Fruit fly (Drosophila melanogaster) Kc167 (cell line): ENCODE data around the gene Alp9.

Experiments
- Myc ChIP-seq: fragments of >200 bp; optimal IDR thresholded peaks from 2 replicates; lab custom pipeline; 2017; ENCODE audit warnings: missing external identifiers
- Sin3A ChIP-seq: fragments of >200 bp; optimal IDR thresholded peaks from 2 replicates; lab custom pipeline; 2018; ENCODE audit warnings: missing external identifiers
- h ChIP-seq: fragments of >200 bp; optimal IDR thresholded peaks from 3 replicates; lab custom pipeline; 2018; ENCODE audit warnings: missing external identifiers
- insv ChIP-seq: fragments of >200 bp; optimal IDR thresholded peaks from 3 replicates; lab custom pipeline; 2018; ENCODE audit warnings: missing external identifiers
- psq ChIP-seq: fragments of >200 bp; optimal IDR thresholded peaks from 2 replicates; lab custom pipeline; 2017; ENCODE audit warnings: missing external identifiers
- ttk ChIP-seq: sonication (Bioruptor generic); optimal IDR thresholded peaks from 2 replicates; lab custom pipeline; 2017; ENCODE audit warnings: missing external identifiers

Alp9 gene

DNA sequence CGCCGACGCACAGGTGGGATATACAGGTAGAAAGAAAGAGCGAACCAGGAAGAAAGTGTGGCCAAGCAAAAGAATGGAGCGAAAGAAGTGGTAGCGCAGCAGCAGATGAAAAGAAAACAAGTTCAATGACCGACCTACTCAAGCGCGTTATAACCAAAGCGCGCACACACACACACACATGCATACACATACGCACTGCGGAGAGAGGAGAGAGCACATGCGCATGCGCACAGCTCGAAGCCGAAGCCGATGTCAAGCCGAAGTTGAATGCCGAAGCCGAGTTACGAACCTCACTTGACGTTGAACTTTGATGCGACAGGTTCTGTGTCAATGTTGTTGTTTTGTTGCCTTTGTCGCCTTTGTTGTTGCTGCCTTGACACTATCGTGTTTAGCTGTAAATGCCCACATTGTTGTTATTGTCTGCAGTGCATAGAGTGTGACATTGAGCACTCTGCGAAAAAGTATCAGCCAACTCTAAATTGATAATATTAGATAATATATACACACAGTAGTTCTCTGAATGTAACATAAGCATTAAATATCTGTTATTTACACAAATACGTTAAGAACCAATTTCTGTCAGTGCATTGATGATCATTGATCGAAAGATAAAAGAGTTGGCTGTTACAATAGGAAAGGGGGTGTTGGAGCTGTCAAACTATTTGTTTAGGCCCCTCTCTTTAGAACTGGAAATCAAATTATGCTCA is 39.0 kb downstream of the Alp9 start:
- no peak for TF ChIP-seq h (lab: Kevin White, UChicago)
- no peak for TF ChIP-seq Myc
- no peak for TF ChIP-seq psq (lab: Kevin White, UChicago)

DNA sequence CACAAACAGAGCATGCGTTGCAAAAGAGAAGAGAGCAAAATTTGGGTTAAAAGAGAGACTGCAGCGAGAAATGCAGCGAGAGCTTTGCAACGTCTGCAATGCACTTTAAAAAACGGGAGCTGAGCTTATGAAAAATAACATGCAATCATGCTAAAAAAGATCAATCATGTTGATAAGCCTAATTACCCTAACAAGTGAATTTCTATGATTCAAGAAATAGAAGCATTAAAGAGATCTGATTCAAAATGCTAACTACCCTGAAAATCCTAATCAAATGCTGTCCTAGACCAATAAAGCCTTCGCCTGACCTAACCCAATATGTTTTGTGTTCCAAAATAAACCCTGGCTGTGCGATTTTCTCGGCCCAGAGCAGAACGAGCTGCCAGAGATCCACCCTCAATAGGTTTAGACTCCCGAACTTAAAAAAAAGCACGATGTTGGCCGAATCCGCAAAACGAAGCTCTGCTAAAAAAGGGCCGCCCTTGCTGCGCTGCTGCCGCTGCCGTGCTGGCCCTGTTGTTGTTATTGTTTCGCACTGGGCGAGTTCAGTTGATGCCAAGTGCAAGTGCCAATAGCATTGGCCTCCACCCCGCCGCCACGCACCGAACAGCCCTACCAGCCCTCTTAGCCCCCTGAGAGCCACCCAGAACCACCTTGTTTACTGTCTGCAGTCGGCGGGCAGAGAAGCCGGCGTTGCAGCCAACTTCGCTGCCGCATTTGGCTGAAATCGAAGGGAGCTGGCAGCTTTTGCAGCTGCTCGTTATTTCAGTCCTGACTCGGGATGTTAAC is 40.1 kb downstream of the Alp9 start:
- no peak for TF ChIP-seq h (lab: Kevin White, UChicago)
- TF ChIP-seq ttk (lab: Kevin White, UChicago), result no peak

DNA sequence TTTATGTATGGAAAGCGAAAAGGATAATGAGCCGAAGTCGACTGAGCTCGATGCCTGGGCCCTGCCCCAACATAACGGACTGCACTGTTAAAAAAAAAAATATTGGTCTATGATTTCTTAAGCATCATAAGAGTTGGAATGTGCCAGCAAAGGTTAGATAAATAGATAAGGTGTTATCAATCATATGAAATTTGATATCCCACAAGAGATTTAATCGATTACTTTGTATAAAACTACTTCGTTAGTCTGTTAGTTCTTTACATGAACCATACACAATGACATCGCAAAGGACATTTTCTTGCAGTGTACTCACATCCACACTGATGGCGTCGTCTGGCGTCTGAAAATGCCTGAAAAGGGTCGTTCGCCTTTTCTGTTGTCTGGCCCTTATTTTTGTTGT is 42.1 kb downstream of the Alp9 start:
- TF ChIP-seq ttk (lab: Kevin White, UChicago), result no peak
- TF ChIP-seq psq (lab: Kevin White, UChicago), result no peak
- no peak for TF ChIP-seq Sin3A (lab: Kevin White, UChicago)
- TF ChIP-seq insv (lab: Kevin White, UChicago), result no peak
- TF ChIP-seq h (lab: Kevin White, UChicago), result no peak
- TF ChIP-seq Myc, result no peak

dm6 chr3L:5638542-5639045 is 43.3 kb downstream of the Alp9 start:
- TF ChIP-seq insv (lab: Kevin White, UChicago), result no peak
- no peak for TF ChIP-seq psq (lab: Kevin White, UChicago)
- no peak for TF ChIP-seq h (lab: Kevin White, UChicago)
- no peak for TF ChIP-seq Myc
- no peak for TF ChIP-seq Sin3A (lab: Kevin White, UChicago)
- no peak for TF ChIP-seq ttk (lab: Kevin White, UChicago)

dm6 chr3L:5639474-5639873 is 44.1 kb downstream of the Alp9 start:
- TF ChIP-seq insv (lab: Kevin White, UChicago) (no peak), psq (lab: Kevin White, UChicago) (no peak), ttk (lab: Kevin White, UChicago) (no peak), Myc (no peak), Sin3A (lab: Kevin White, UChicago) (no peak)

DNA sequence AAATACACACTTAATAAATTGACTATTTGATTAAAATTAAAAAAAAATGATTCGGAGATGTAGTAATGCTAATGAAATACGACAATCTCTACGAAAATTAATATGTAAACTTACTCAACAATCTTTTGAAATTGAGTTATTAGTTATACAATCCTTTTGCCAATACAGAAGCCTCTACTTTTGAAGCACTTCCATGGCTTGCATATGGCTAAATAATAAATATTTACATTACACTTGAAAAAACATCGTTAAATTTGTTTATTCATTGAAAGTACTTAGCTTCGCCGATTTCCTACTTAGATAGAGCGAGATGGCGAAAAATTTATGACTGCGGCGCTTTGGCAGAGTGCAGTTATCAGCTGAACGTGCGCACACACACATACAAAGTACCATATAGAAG is 45.3 kb downstream of the Alp9 start:
- TF ChIP-seq ttk (lab: Kevin White, UChicago), result no peak
- no peak for TF ChIP-seq Sin3A (lab: Kevin White, UChicago)
- TF ChIP-seq psq (lab: Kevin White, UChicago), result no peak
- no peak for TF ChIP-seq h (lab: Kevin White, UChicago)
- TF ChIP-seq Myc, result no peak
- no peak for TF ChIP-seq insv (lab: Kevin White, UChicago)

DNA sequence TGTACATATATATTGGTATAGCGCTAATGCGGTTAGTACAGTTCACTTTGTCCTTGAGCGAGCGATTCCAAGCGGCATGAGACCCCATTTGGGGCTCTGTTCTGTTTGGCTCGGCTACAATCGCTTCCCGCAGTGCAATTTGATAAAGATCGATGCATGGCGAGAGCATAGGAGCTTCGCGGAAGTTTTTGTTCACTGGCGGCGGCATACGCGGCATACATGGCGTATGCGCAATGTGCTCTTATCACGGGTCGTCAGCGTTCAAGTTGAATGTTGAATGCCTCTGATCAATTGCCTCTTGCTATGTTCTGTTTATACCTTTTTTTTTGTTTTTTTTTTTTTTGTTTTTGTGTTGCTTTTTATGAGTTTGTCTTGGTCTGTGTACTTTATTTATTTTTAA is 45.8 kb downstream of the Alp9 start:
- TF ChIP-seq h (lab: Kevin White, UChicago), result no peak
- no peak for TF ChIP-seq ttk (lab: Kevin White, UChicago)
- no peak for TF ChIP-seq Myc
- no peak for TF ChIP-seq insv (lab: Kevin White, UChicago)
- TF ChIP-seq psq (lab: Kevin White, UChicago), result no peak
- TF ChIP-seq Sin3A (lab: Kevin White, UChicago), result no peak

dm6 chr3L:5641547-5641946 is 46.2 kb downstream of the Alp9 start:
- TF ChIP-seq insv (lab: Kevin White, UChicago) (no peak), h (lab: Kevin White, UChicago) (no peak), ttk (lab: Kevin White, UChicago) (no peak), Myc (no peak), Sin3A (lab: Kevin White, UChicago) (no peak), psq (lab: Kevin White, UChicago) (no peak)

DNA sequence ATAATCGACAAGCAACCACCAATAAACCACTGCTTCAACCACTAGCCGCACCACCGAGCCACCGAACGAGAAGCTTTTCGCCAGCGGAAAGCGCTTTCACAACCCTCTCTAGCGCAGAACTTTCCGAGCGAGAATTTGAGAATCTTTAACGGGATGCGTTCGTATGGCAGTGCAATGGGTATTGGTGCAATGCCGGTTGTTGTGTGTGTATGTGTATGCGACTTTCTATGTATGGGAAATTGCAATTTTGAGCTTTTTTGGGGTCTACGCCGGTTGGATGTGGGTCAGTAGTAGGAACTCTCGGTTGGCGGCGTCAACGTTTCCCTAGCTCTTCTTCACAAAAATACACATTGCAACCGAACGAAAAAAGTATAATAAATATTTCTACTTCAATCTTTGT is 47.5 kb downstream of the Alp9 start:
- no peak for TF ChIP-seq insv (lab: Kevin White, UChicago)
- TF ChIP-seq psq (lab: Kevin White, UChicago), result no peak
- no peak for TF ChIP-seq h (lab: Kevin White, UChicago)
- no peak for TF ChIP-seq Sin3A (lab: Kevin White, UChicago)
- no peak for TF ChIP-seq ttk (lab: Kevin White, UChicago)
- TF ChIP-seq Myc, result no peak

dm6 chr3L:5643733-5644132 is 48.4 kb downstream of the Alp9 start:
- TF ChIP-seq Sin3A (lab: Kevin White, UChicago), result no peak
- TF ChIP-seq psq (lab: Kevin White, UChicago), result no peak
- TF ChIP-seq insv (lab: Kevin White, UChicago), result no peak
- TF ChIP-seq h (lab: Kevin White, UChicago), result no peak
- TF ChIP-seq Myc, result no peak
- no peak for TF ChIP-seq ttk (lab: Kevin White, UChicago)
